Worm (Caenorhabditis elegans) whole organism, early embryonic: ENCODE results near the gene Y69A2AR.46.

ENCODE experiments used
- B0310.2 ChIP-seq: sonication (generic microtip); optimal IDR thresholded peaks from 2 replicates; lab custom pipeline; 2016; ENCODE audit warnings: mild to moderate bottlenecking, missing genetic modification characterization, missing compliant biosample characterization
- F13C5.2 ChIP-seq: sonication (generic microtip); optimal IDR thresholded peaks from 2 replicates; lab custom pipeline; 2017; ENCODE audit warnings: mild to moderate bottlenecking, missing genetic modification characterization, inconsistent platforms, missing compliant biosample characterization
- aly-1 ChIP-seq: sonication (generic microtip); optimal IDR thresholded peaks from 2 replicates; lab custom pipeline; 2016; ENCODE audit warnings: missing genetic modification characterization, missing compliant biosample characterization
- ama-1 ChIP-seq: fragments of 150-350 bp; optimal IDR thresholded peaks from 2 replicates; lab custom pipeline; 2014
- ceh-13 ChIP-seq: fragments of 200-800 bp; sonication (Bioruptor generic); optimal IDR thresholded peaks from 2 replicates; lab custom pipeline; 2018; ENCODE audit warnings: mild to moderate bottlenecking, missing genetic modification characterization, missing compliant biosample characterization
- ceh-36 ChIP-seq: sonication (generic microtip); optimal IDR thresholded peaks from 2 replicates; lab custom pipeline; 2016; ENCODE audit warnings: missing genetic modification characterization, inconsistent platforms, missing compliant biosample characterization
- ets-7 ChIP-seq: sonication (generic microtip); optimal IDR thresholded peaks from 2 replicates; lab custom pipeline; 2016; ENCODE audit warnings: missing genotype, missing genetic modification characterization, missing compliant biosample characterization
- flt-1 ChIP-seq: fragments of 200-800 bp; sonication (Bioruptor generic); IDR thresholded peaks from 2 replicates; pipeline ENCODE4 v1.3.6; 2022; ENCODE audit warnings: missing genetic modification characterization, missing compliant biosample characterization
- hmbx-1 ChIP-seq: sonication (generic microtip); optimal IDR thresholded peaks from 2 replicates; lab custom pipeline; 2016; ENCODE audit warnings: mild to moderate bottlenecking, missing genetic modification characterization, missing compliant biosample characterization
- hmg-4 ChIP-seq: fragments of 200-800 bp; sonication (Bioruptor generic); optimal IDR thresholded peaks from 2 replicates; lab custom pipeline; 2018; ENCODE audit warnings: mild to moderate bottlenecking, missing genetic modification characterization, missing compliant biosample characterization
- hnd-1 ChIP-seq: sonication (generic microtip); optimal IDR thresholded peaks from 2 replicates; lab custom pipeline; 2016; ENCODE audit warnings: missing genetic modification characterization, missing compliant biosample characterization
- pes-1 ChIP-seq: fragments of 200-800 bp; sonication (Bioruptor generic); IDR thresholded peaks from 2 replicates; pipeline ENCODE4 v1.3.6; 2022; ENCODE audit warnings: missing genetic modification reagents, missing genetic modification characterization, missing compliant biosample characterization
- scrt-1 ChIP-seq: fragments of 200-800 bp; sonication (Bioruptor generic); IDR thresholded peaks from 2 replicates; pipeline ENCODE4 v1.3.6; 2022; ENCODE audit warnings: missing genetic modification characterization, missing compliant biosample characterization
- sea-1 ChIP-seq: fragments of 200-800 bp; sonication (Bioruptor generic); conservative IDR thresholded peaks from 2 replicates; pipeline ENCODE4 v1.3.6; 2022; ENCODE audit warnings: missing genetic modification characterization, missing compliant biosample characterization
- tbx-11 ChIP-seq: fragments of 200-800 bp; sonication (Bioruptor generic); IDR thresholded peaks from 2 replicates; pipeline ENCODE4 v1.3.6; 2022; ENCODE audit warnings: missing genetic modification characterization, missing compliant biosample characterization
- tbx-37 ChIP-seq: fragments of 200-800 bp; sonication (Bioruptor generic); conservative IDR thresholded peaks from 2 replicates; pipeline ENCODE4 v1.3.6; 2022; ENCODE audit warnings: missing genetic modification reagents, missing genetic modification characterization, missing compliant biosample characterization
- tra-4 ChIP-seq: sonication (generic microtip); optimal IDR thresholded peaks from 2 replicates; lab custom pipeline; 2017; ENCODE audit warnings: missing genetic modification characterization, missing compliant biosample characterization

The Y69A2AR.46 gene

ce11 chrIV:2572107-2572506 lies 10.6 kb downstream of the Y69A2AR.46 start, which contains the start of gene Y69A2AR.51:
TSS of gene Y69A2AR.51 (plus strand) at chrIV:2572407.
- TF ChIP-seq hnd-1 (tag; lab: Kevin White, UChicago) (no peak), tbx-11 (GFP tag; lab: Robert Waterston, UW) (no peak)

DNA sequence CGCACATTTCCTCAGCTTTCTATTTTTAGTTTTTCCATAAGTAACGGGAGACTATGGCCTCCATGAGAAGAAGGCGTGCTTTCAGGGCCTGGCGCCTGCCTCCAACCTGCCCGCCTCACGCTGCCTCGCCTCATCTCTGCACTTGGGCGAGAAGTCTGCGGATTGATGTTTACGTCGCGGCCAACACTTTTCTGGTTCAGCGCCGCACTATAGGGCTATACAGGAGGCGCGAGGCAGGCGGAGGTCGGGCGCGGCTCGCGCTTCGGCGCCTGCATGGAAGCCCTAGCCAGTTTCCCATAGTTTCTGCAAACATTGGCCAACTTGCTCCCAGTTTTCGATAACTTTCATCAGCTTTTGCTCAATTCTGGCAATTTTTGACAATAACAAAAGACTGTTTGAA lies 11.7 kb downstream of the Y69A2AR.46 start:
- TF ChIP-seq F13C5.2 (tag; lab: Kevin White, UChicago) (no peak), hmbx-1 (tag; lab: Kevin White, UChicago) (no peak), hmg-4 (GFP tag; lab: Kevin White, UChicago) (no peak), ets-7 (tag; lab: Kevin White, UChicago) (no peak), ama-1 (lab: Kevin White, UChicago) (no peak), ceh-36 (tag; lab: Kevin White, UChicago) (no peak), tbx-37 (GFP tag; lab: Robert Waterston, UW) (no peak), flt-1 (GFP tag; lab: Robert Waterston, UW) (no peak), scrt-1 (no peak)

DNA sequence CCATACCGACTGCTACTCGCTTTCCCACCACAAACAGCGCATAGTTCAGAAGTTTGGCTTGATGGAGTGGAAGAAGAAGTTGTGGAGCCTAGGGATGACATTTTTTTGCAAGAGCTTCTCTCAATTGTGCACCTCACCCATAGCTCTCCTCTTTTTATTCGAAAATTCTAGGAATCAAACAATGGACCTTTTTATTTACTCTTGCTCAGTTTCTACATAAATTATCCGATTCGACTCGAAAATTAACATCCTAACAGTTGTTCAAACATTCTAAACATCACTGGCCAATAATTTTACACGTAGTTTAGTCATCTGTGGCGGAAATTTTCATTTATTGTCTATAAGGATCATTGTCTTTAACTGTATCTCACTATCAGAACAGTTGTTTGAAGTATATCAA lies 20.0 kb downstream of the Y69A2AR.46 start, which contains the start of gene nhr-242:
nhr-242 (minus strand) TSS at position 101 of the 400 bp plus-strand sequence.
- TF ChIP-seq pes-1 (GFP tag; lab: Robert Waterston, UW) (no peak), B0310.2 (tag; lab: Kevin White, UChicago) (no peak), ama-1 (lab: Kevin White, UChicago) (no peak), scrt-1 (no peak), ceh-36 (tag; lab: Kevin White, UChicago) (no peak), ets-7 (tag; lab: Kevin White, UChicago) (no peak)

ce11 chrIV:2597417-2597816 lies 36.0 kb downstream of the Y69A2AR.46 start, which contains the start of gene Y69A2AR.47:
TSS of gene Y69A2AR.47 (plus strand) at chrIV:2597717.
- TF ChIP-seq tra-4 (tag; lab: Kevin White, UChicago): no peak
- no peak for TF ChIP-seq tbx-11 (GFP tag; lab: Robert Waterston, UW)
- no peak for TF ChIP-seq flt-1 (GFP tag; lab: Robert Waterston, UW)
- TF ChIP-seq ama-1 (lab: Kevin White, UChicago): no peak
- TF ChIP-seq hmg-4 (GFP tag; lab: Kevin White, UChicago): no peak
- TF ChIP-seq ets-7 (tag; lab: Kevin White, UChicago): no peak
- TF ChIP-seq sea-1 (GFP tag; lab: Robert Waterston, UW): no peak
- TF ChIP-seq F13C5.2 (tag; lab: Kevin White, UChicago): no peak
- no peak for TF ChIP-seq hnd-1 (tag; lab: Kevin White, UChicago)
- TF ChIP-seq pes-1 (GFP tag; lab: Robert Waterston, UW): no peak
- TF ChIP-seq hmbx-1 (tag; lab: Kevin White, UChicago): no peak
- no peak for TF ChIP-seq scrt-1
- no peak for TF ChIP-seq B0310.2 (tag; lab: Kevin White, UChicago)
- TF ChIP-seq tbx-37 (GFP tag; lab: Robert Waterston, UW): no peak
- TF ChIP-seq aly-1 (tag; lab: Kevin White, UChicago): no peak
- no peak for TF ChIP-seq ceh-13 (GFP tag; lab: Kevin White, UChicago)

DNA sequence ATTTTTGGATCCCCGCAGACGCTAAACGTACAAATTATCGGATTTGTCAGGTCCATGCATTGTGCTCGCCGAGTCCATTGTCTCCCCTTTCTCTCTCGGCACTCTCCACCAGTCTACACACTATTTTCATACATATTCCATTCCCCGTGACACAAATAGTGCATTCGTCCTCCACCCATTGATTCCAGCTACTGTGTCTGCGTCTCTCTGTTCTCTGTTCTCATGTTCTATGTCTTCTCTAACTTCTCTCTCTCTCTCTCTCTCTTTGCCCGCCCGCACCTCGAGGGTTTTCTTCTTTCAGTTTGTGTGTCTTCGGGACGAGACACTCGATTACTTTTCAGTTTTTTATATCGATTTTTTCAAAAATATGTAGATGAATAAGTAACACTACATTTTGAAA lies 38.2 kb downstream of the Y69A2AR.46 start:
- peak; percentile 21 for TF ChIP-seq F13C5.2 (tag; lab: Kevin White, UChicago)
- TF ChIP-seq tra-4 (tag; lab: Kevin White, UChicago): no peak
- TF ChIP-seq ets-7 (tag; lab: Kevin White, UChicago): no peak

DNA sequence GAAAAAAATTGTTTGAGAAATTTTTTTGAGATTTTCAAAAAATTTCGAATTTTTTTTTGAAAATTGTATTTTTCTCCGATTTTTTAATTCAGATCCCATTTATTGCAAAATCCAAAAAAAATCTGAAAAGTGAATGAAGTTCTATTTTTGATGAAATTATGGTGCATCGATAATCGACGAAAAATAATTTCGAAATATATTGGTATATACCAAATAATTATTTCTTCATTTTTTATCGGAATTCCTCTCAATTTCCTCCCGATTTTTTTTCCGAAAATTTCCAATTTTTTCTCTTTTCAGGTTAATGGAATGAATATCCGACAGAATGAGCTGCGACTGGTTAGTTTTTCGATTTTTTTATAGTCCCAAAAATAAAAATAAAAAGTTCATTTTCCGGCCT lies 39.4 kb downstream of the Y69A2AR.46 start, which contains the start of gene epg-9:
epg-9 (plus strand) TSS at position 301 of the 400 bp plus-strand sequence.
- TF ChIP-seq tra-4 (tag; lab: Kevin White, UChicago) (no peak), ceh-13 (GFP tag; lab: Kevin White, UChicago) (no peak), flt-1 (GFP tag; lab: Robert Waterston, UW) (no peak), ceh-36 (tag; lab: Kevin White, UChicago) (no peak), sea-1 (GFP tag; lab: Robert Waterston, UW) (no peak), pes-1 (GFP tag; lab: Robert Waterston, UW) (no peak), B0310.2 (tag; lab: Kevin White, UChicago) (no peak), ets-7 (tag; lab: Kevin White, UChicago) (no peak), F13C5.2 (tag; lab: Kevin White, UChicago) (no peak), hmg-4 (GFP tag; lab: Kevin White, UChicago) (no peak)

DNA sequence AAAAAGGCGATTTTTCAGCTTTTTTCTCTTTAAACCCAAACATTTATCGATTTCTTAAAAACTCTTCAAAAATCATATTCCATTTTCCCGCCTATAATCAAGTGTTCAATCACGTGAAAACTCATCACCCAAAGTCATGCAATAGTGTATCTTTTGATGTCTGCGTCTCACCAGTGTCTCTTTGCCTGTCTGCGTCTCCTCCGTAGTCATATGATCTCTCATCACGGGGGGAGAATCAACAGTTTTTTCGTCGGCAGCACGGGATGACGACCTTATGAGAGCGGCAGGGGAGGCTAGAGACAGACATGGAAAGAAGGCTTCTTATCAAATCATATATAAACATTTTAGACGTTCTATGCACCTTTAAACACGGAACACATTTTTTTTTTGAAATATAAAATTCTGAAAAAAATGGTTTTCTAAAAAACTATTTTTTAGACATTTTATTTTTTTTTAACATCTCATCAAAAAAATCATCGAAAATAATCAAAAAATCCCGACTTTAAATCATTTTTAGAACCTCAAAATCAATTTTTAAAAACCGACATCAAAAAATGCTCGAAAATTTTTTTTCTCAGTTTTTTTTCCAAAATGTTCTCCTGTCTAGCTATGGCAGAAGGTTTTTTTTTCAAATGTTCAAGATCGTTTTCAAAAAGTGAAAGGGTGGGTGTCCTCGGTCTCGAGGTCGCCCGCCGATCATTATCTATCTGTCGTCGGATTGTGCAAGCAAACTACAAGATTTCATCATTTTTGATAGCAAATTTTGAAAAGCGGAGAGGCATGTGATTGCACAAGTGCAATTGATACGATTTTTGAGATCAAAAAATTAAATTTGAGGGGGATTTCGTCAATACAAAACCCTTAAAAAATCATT lies 40.8 kb downstream of the Y69A2AR.46 start:
- TF ChIP-seq F13C5.2 (tag; lab: Kevin White, UChicago) (peak; percentile 19), flt-1 (GFP tag; lab: Robert Waterston, UW) (0 out of 2 replicates have a peak, but pooled peaks have one; percentile 43), B0310.2 (tag; lab: Kevin White, UChicago) (peak; percentile 29), hnd-1 (tag; lab: Kevin White, UChicago) (no peak)

DNA sequence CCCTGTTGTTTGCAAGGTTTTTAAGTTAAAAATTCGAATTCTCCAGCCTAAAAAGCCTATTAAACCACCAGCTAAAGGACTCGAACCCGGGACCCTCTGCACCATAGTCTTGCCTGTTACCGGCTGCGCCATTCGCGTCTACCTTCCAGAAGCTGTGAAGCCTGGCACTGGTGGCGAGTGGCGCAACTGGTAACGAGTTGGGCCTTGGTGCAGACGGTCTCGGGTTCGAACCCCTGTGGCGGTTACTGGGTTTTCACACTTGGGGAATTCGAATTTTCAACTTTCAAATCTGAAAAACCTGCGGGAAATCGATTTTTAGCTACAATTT lies 41.4 kb downstream of the Y69A2AR.46 start:
- TF ChIP-seq sea-1 (GFP tag; lab: Robert Waterston, UW) (0 out of 2 replicates have a peak, but pooled peaks have one; percentile 12), F13C5.2 (tag; lab: Kevin White, UChicago) (no peak)
